Fruit fly (Drosophila melanogaster) whole organism: Measurements from ENCODE around the gene CG8509.

Experiments
- CG8478 ChIP-seq: fragments of >200 bp; optimal IDR thresholded peaks from 2 replicates; lab custom pipeline; 2018; ENCODE audit warnings: inconsistent platforms
- Dll ChIP-seq: fragments of >200 bp; optimal IDR thresholded peaks from 2 replicates; lab custom pipeline; 2017
- EcR ChIP-seq, 2 experiments: fragments of >200 bp; optimal IDR thresholded peaks; 2 replicates each; lab custom pipeline; 2017; ENCODE audit warnings: missing biosample characterization in 2 of 2, missing genetic modification characterization in 2 of 2, missing genetic modification reagents in 2 of 2
- pan ChIP-seq: fragments of >200 bp; optimal IDR thresholded peaks from 2 replicates; lab custom pipeline; 2017
- psq ChIP-seq: fragments of >200 bp; optimal IDR thresholded peaks from 2 replicates; lab custom pipeline; 2017
- usp ChIP-seq: fragments of >200 bp; optimal IDR thresholded peaks from 2 replicates; lab custom pipeline; 2017; ENCODE audit warnings: missing biosample characterization, missing genetic modification characterization, mixed read lengths

The CG8509 gene

dm6 chrX:15809255-15809654 lies at the start of gene CG8509:
Gene CG8509 (plus strand): TSS chrX:15809555.
- TF ChIP-seq psq (lab: Kevin White, UChicago): no peak
- no peak for TF ChIP-seq CG8478
- TF ChIP-seq pan (lab: Kevin White, UChicago): no peak
- TF ChIP-seq usp (GFP tag; lab: Kevin White, UChicago): no peak
- no peak for TF ChIP-seq EcR (GFP tag; optimal IDR thresholded peaks at IDR 0.05; lab: Kevin White, UChicago)
- TF ChIP-seq Dll (lab: Kevin White, UChicago): no peak

dm6 chrX:15759752-15760446 lies 49.5 kb upstream of the CG8509 start:
- TF ChIP-seq usp (GFP tag; lab: Kevin White, UChicago) (no peak), pan (lab: Kevin White, UChicago) (peak; percentile 32)

dm6 chrX:15760447-15761297 lies 48.7 kb upstream of the CG8509 start, which contains the start of the genes Graf and mRpL3:
Gene Graf (minus strand): TSS chrX:15760733.
Gene mRpL3 (plus strand): TSS chrX:15761248.
- TF ChIP-seq usp (GFP tag; lab: Kevin White, UChicago): no peak
- no peak for TF ChIP-seq psq (lab: Kevin White, UChicago)
- no peak for TF ChIP-seq pan (lab: Kevin White, UChicago)
- no peak for TF ChIP-seq EcR (GFP tag; optimal IDR thresholded peaks at IDR 0.05; lab: Kevin White, UChicago)
- TF ChIP-seq CG8478: no peak
- no peak for TF ChIP-seq Dll (lab: Kevin White, UChicago)

- TF ChIP-seq usp (GFP tag; lab: Kevin White, UChicago): no peak
- TF ChIP-seq Dll (lab: Kevin White, UChicago): no peak
- TF ChIP-seq EcR (GFP tag; optimal IDR thresholded peaks at IDR 0.05; lab: Kevin White, UChicago): no peak
- TF ChIP-seq psq (lab: Kevin White, UChicago): no peak
- no peak for TF ChIP-seq CG8478
- TF ChIP-seq pan (lab: Kevin White, UChicago): no peak
Measured at dm6 chrX:15761298-15761640, 48.1 kb upstream of the CG8509 start.

dm6 chrX:15762723-15763122 lies 46.6 kb upstream of the CG8509 start, which contains the start of gene Polr3A:
Gene Polr3A (plus strand): TSS chrX:15762956.
- TF ChIP-seq EcR (GFP tag; optimal IDR thresholded peaks at IDR 0.05; lab: Kevin White, UChicago) (no peak), pan (lab: Kevin White, UChicago) (no peak)

dm6 chrX:15766395-15766866 lies 42.9 kb upstream of the CG8509 start, which contains the start of gene CG8952:
Gene CG8952 (minus strand): TSS chrX:15766445.
- no peak for TF ChIP-seq usp (GFP tag; lab: Kevin White, UChicago)

dm6 chrX:15769457-15769856 lies 39.9 kb upstream of the CG8509 start, which contains the start of gene CG33172:
Gene CG33172 (plus strand): TSS chrX:15769664.
- TF ChIP-seq usp (GFP tag; lab: Kevin White, UChicago) (no peak), EcR (GFP tag; optimal IDR thresholded peaks at IDR 0.05; lab: Kevin White, UChicago) (no peak), psq (lab: Kevin White, UChicago) (no peak), pan (lab: Kevin White, UChicago) (no peak), Dll (lab: Kevin White, UChicago) (no peak), CG8478 (no peak)

dm6 chrX:15772663-15773062 lies 36.7 kb upstream of the CG8509 start, which contains the start of gene CG43672:
Gene CG43672 (plus strand): TSS chrX:15772963.
- TF ChIP-seq CG8478: no peak
- TF ChIP-seq pan (lab: Kevin White, UChicago): no peak
- no peak for TF ChIP-seq EcR (GFP tag; optimal IDR thresholded peaks at IDR 0.05; lab: Kevin White, UChicago)
- TF ChIP-seq psq (lab: Kevin White, UChicago): no peak

dm6 chrX:15778846-15779245 lies 30.5 kb upstream of the CG8509 start, which contains the start of gene CG43673:
Gene CG43673 (plus strand): TSS chrX:15779146.
- no peak for TF ChIP-seq usp (GFP tag; lab: Kevin White, UChicago)
- TF ChIP-seq CG8478: no peak
- no peak for TF ChIP-seq Dll (lab: Kevin White, UChicago)
- no peak for TF ChIP-seq psq (lab: Kevin White, UChicago)
- TF ChIP-seq EcR (GFP tag; optimal IDR thresholded peaks at IDR 0.05; lab: Kevin White, UChicago): no peak
- TF ChIP-seq pan (lab: Kevin White, UChicago): no peak

- TF ChIP-seq usp (GFP tag; lab: Kevin White, UChicago) (no peak), EcR (GFP tag; optimal IDR thresholded peaks at IDR 0.05; lab: Kevin White, UChicago) (no peak), CG8478 (no peak), psq (lab: Kevin White, UChicago) (no peak), pan (lab: Kevin White, UChicago) (no peak), Dll (lab: Kevin White, UChicago) (no peak)
Measured at dm6 chrX:15783610-15784009, 25.7 kb upstream of the CG8509 start, which contains the start of gene Efhc1.1. Gene Efhc1.1 (minus strand): TSS chrX:15783710.

- TF ChIP-seq usp (GFP tag; lab: Kevin White, UChicago): no peak
- no peak for TF ChIP-seq EcR (GFP tag; optimal IDR thresholded peaks at IDR 0.05; lab: Kevin White, UChicago)
- no peak for TF ChIP-seq psq (lab: Kevin White, UChicago)
- no peak for TF ChIP-seq CG8478
- TF ChIP-seq pan (lab: Kevin White, UChicago): no peak
- no peak for TF ChIP-seq Dll (lab: Kevin White, UChicago)
Measured at dm6 chrX:15785429-15786239, 23.7 kb upstream of the CG8509 start, which contains the start of the genes Paf-AHalpha and mRpS30. Gene Paf-AHalpha (minus strand): TSS chrX:15785583. Gene mRpS30 (plus strand): TSS chrX:15786047.
